Fruit fly (Drosophila melanogaster) whole organism, pupa: Measurements from ENCODE around the gene NELF-B.
A peak's percentile ranks its signal among the peaks of the same experiment; 100 is the strongest.

Experiments used
- CG10348 ChIP-seq: fragments of 200-800 bp; sonication (Bioruptor generic); IDR thresholded peaks from 2 replicates; pipeline ENCODE4 v1.3.6; 2022; ENCODE audit warnings: missing biosample characterization, missing genetic modification characterization
- CG12605 ChIP-seq: fragments of 200-800 bp; sonication (Bioruptor generic); IDR thresholded peaks from 2 replicates; pipeline ENCODE4 v1.3.6; 2022; ENCODE audit warnings: missing biosample characterization, missing genetic modification characterization
- CG13204 ChIP-seq: fragments of 200-800 bp; sonication (Bioruptor generic); optimal IDR thresholded peaks from 2 replicates; lab custom pipeline; 2018; ENCODE audit warnings: missing biosample characterization, mild to moderate bottlenecking, missing genetic modification characterization, moderate library complexity
- CG14655 ChIP-seq: fragments of 200-800 bp; sonication (Bioruptor generic); optimal IDR thresholded peaks from 3 replicates; lab custom pipeline; 2017; ENCODE audit warnings: mild to moderate bottlenecking, missing biosample characterization, missing genetic modification reagents, missing genetic modification characterization
- CG15710 ChIP-seq: fragments of 200-800 bp; sonication (Bioruptor generic); optimal IDR thresholded peaks from 2 replicates; lab custom pipeline; 2018; ENCODE audit warnings: missing biosample characterization, mild to moderate bottlenecking, missing genetic modification characterization, moderate library complexity
- CG17806 ChIP-seq: fragments of 200-800 bp; sonication (Bioruptor generic); optimal IDR thresholded peaks from 2 replicates; lab custom pipeline; 2018; ENCODE audit warnings: missing biosample characterization, mild to moderate bottlenecking, missing genetic modification characterization, moderate library complexity
- CG32121 ChIP-seq: fragments of 200-800 bp; sonication (Bioruptor generic); IDR thresholded peaks from 2 replicates; pipeline ENCODE4 v1.3.6; 2022; ENCODE audit warnings: missing biosample characterization, missing genetic modification characterization
- CG34367 ChIP-seq: fragments of 200-800 bp; sonication (Bioruptor generic); optimal IDR thresholded peaks from 2 replicates; lab custom pipeline; 2018; ENCODE audit warnings: missing biosample characterization, mild to moderate bottlenecking, missing genetic modification characterization
- CG4496 ChIP-seq: fragments of 200-800 bp; sonication (Bioruptor generic); IDR thresholded peaks from 3 replicates; pipeline ENCODE4 v1.3.6; 2022; ENCODE audit warnings: missing biosample characterization, missing genetic modification characterization
- CG8159 ChIP-seq: fragments of 200-800 bp; sonication (Bioruptor generic); optimal IDR thresholded peaks from 3 replicates; lab custom pipeline; 2018; ENCODE audit warnings: missing biosample characterization, mild to moderate bottlenecking, missing genetic modification characterization, moderate library complexity
- CG8301 ChIP-seq: fragments of 200-800 bp; sonication (Bioruptor generic); optimal IDR thresholded peaks from 2 replicates; lab custom pipeline; 2018; ENCODE audit warnings: missing biosample characterization, mild to moderate bottlenecking, missing genetic modification characterization
- CG9948 ChIP-seq: fragments of 200-800 bp; sonication (Bioruptor generic); optimal IDR thresholded peaks from 2 replicates; lab custom pipeline; 2018; ENCODE audit warnings: missing biosample characterization, mild to moderate bottlenecking, missing genetic modification characterization, moderate library complexity
- D1 ChIP-seq: fragments of 200-800 bp; sonication (Bioruptor generic); optimal IDR thresholded peaks from 2 replicates; lab custom pipeline; 2018; ENCODE audit warnings: missing biosample characterization, mild to moderate bottlenecking, missing genetic modification characterization, moderate library complexity
- EcR ChIP-seq: fragments of 200-800 bp; sonication (Bioruptor generic); optimal IDR thresholded peaks from 3 replicates; lab custom pipeline; 2019; ENCODE audit warnings: missing biosample characterization, missing genetic modification characterization, mild to moderate bottlenecking, moderate library complexity, missing genetic modification reagents
- Ets98B ChIP-seq: fragments of 200-800 bp; sonication (Bioruptor generic); IDR thresholded peaks from 2 replicates; pipeline ENCODE4 v1.3.6; 2022; ENCODE audit warnings: missing biosample characterization, missing genetic modification characterization
- Pif1A ChIP-seq: fragments of 200-800 bp; sonication (Bioruptor generic); optimal IDR thresholded peaks from 3 replicates; lab custom pipeline; 2016; ENCODE audit warnings: missing biosample characterization, missing genetic modification characterization
- Pif1B ChIP-seq: fragments of 200-800 bp; sonication (Bioruptor generic); optimal IDR thresholded peaks from 3 replicates; lab custom pipeline; 2016; ENCODE audit warnings: missing biosample characterization, missing genetic modification characterization
- Snoo ChIP-seq: fragments of 200-800 bp; sonication (Bioruptor generic); optimal IDR thresholded peaks from 3 replicates; lab custom pipeline; 2017; ENCODE audit warnings: missing biosample characterization, mild to moderate bottlenecking, missing genetic modification characterization, inconsistent platforms
- fd96Ca ChIP-seq: fragments of 200-800 bp; sonication (Bioruptor generic); IDR thresholded peaks from 3 replicates; pipeline ENCODE4 v1.3.6; 2022; ENCODE audit warnings: missing biosample characterization, missing genetic modification characterization
- gl ChIP-seq: fragments of 200-800 bp; sonication (Bioruptor generic); optimal IDR thresholded peaks from 2 replicates; lab custom pipeline; 2018; ENCODE audit warnings: missing biosample characterization, mild to moderate bottlenecking, missing genetic modification characterization
- rn ChIP-seq: fragments of 200-800 bp; sonication (Bioruptor generic); IDR thresholded peaks from 2 replicates; pipeline ENCODE4 v1.3.6; 2022; ENCODE audit warnings: missing biosample characterization, missing genetic modification characterization

NELF-B gene

DNA sequence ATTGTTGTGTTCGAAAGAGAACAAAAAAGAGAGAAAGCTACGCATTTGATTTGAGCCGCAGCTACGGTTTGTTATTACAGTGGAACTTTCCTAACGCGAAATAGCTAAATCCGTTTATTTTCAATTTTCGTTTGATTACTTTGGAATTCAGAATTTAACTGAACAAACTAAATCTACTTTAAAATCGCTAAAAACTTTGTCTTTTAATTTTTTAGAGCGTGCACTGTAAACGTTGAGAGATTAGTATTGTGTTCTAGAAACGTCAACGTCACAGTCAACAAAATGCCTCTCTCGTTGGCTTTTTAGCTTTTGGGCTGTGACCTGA is 35.5 kb downstream of the NELF-B start:
- TF ChIP-seq CG17806 (peak; percentile 51), D1 (tag; lab: Kevin White, UChicago) (no peak), CG12605 (GFP tag; lab: Robert Waterston, UW) (peak; percentile 74), CG13204 (GFP tag; lab: Kevin White, UChicago) (no peak), fd96Ca (GFP tag; lab: Robert Waterston, UW) (peak; percentile 73), CG8159 (tag; lab: Kevin White, UChicago) (peak; percentile 23), Pif1B (GFP tag; lab: Kevin White, UChicago) (no peak), CG32121 (GFP tag; lab: Robert Waterston, UW) (peak; percentile 86), Snoo (tag; lab: Kevin White, UChicago) (peak; percentile 45), CG9948 (tag; lab: Kevin White, UChicago) (peak; percentile 25), rn (peak; percentile 49; the same call in 1 of the 2 replicates), Pif1A (GFP tag; lab: Kevin White, UChicago) (peak; percentile 48), gl (no peak), CG4496 (GFP tag; lab: Robert Waterston, UW) (peak; percentile 86), CG14655 (peak; percentile 65), CG15710 (peak; percentile 33), CG10348 (GFP tag; lab: Robert Waterston, UW) (no peak), Ets98B (GFP tag; lab: Robert Waterston, UW) (peak; percentile 87), CG8301 (tag; lab: Kevin White, UChicago) (peak; percentile 67), EcR (no peak), CG34367 (tag; lab: Kevin White, UChicago) (peak; percentile 46)

DNA sequence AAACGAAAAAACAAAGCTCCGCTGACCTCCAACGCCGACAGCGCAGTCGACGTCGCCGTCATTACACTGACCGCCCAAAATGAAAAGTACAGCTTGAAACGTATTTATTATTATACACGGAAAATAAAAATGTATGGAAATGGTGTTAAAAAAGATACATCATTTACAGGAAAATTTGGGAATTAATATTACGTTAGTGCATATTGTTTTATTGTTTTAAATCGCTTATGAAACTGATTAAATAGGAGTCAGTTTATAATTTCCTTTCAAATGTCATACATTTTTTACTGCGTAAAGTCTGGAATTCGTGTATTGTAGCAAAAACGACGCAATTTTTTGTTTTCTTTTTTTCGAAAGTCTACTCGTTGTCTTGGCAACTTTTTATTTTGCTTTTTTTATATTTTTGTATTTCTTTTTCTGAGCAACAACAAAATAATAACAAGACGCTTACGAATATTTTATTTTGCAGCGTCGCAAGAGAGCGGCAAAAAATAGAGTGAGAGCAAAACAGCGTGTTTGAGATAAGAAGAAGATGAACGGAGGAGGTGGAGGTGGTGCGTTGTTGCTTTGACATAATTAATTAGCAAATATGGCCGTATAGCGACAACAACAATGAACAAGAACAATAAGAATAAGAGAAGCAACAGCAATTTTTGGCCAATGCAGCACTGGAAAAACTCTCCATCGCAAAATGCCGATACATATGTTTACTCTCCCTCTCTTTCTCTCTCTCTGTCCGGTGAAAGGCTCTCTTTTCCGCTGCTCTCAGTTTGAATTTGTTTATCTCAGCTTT is 36.0 kb downstream of the NELF-B start:
- TF ChIP-seq CG13204 (GFP tag; lab: Kevin White, UChicago) (peak; percentile 85), Snoo (tag; lab: Kevin White, UChicago) (peak; percentile 83), CG15710 (peak; percentile 85), CG4496 (GFP tag; lab: Robert Waterston, UW) (peak; percentile 82; the same call in 2 of the 3 replicates), EcR (peak; percentile 1), gl (peak; percentile 96), rn (no peak), Ets98B (GFP tag; lab: Robert Waterston, UW) (peak; percentile 71; the same call in 1 of the 2 replicates), CG17806 (peak; percentile 82), CG8159 (tag; lab: Kevin White, UChicago) (peak; percentile 90), CG14655 (peak; percentile 80), CG34367 (tag; lab: Kevin White, UChicago) (peak; percentile 88), fd96Ca (GFP tag; lab: Robert Waterston, UW) (no peak; the same call in 2 of the 3 replicates), CG32121 (GFP tag; lab: Robert Waterston, UW) (peak; percentile 79), CG9948 (tag; lab: Kevin White, UChicago) (peak; percentile 85), CG10348 (GFP tag; lab: Robert Waterston, UW) (0 out of 2 replicates have a peak, but pooled peaks have one; percentile 28), Pif1A (GFP tag; lab: Kevin White, UChicago) (peak; percentile 88), CG8301 (tag; lab: Kevin White, UChicago) (peak; percentile 75), CG12605 (GFP tag; lab: Robert Waterston, UW) (peak; percentile 94), D1 (tag; lab: Kevin White, UChicago) (peak; percentile 87), Pif1B (GFP tag; lab: Kevin White, UChicago) (peak; percentile 85)

DNA sequence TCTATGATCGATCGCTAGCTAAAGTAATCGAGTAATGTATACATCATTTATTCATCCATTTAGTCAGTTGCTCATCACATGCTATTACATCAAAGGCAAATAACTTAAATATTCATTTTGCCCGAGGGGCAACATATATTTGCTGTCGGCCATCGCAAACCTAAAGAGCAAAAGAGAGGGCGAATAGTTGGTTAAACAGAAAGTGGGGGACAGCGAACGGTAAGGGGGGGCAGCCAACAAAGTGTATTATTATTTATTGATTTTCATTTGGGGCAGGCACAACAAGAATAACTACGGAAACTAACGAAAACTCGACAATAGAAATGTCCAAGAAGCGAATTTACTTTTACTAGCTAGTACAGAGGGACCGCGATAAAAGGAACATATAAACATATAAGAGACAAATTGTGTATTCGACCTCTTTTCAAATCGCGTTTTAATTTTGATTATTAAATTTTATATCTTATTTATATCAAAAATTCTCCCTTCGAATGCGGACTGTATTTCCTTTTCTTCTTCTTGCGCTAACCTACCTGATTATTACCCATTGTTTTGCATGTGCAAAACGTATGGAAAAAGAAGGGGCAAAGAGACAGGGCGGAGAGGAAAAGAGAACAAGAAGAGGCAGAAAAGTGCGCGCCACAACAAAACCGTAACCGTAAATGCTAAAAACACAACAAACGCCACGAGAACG is 36.8 kb downstream of the NELF-B start:
- TF ChIP-seq rn (no peak), gl (no peak), CG10348 (GFP tag; lab: Robert Waterston, UW) (no peak), CG8301 (tag; lab: Kevin White, UChicago) (no peak), CG9948 (tag; lab: Kevin White, UChicago) (no peak), CG32121 (GFP tag; lab: Robert Waterston, UW) (no peak), Pif1A (GFP tag; lab: Kevin White, UChicago) (no peak), CG15710 (no peak), CG17806 (peak; percentile 5), Ets98B (GFP tag; lab: Robert Waterston, UW) (peak; percentile 68), Pif1B (GFP tag; lab: Kevin White, UChicago) (no peak), CG12605 (GFP tag; lab: Robert Waterston, UW) (peak; percentile 12; the same call in 1 of the 2 replicates), fd96Ca (GFP tag; lab: Robert Waterston, UW) (no peak), CG4496 (GFP tag; lab: Robert Waterston, UW) (peak; percentile 67; the same call in 2 of the 3 replicates), Snoo (tag; lab: Kevin White, UChicago) (no peak)

DNA sequence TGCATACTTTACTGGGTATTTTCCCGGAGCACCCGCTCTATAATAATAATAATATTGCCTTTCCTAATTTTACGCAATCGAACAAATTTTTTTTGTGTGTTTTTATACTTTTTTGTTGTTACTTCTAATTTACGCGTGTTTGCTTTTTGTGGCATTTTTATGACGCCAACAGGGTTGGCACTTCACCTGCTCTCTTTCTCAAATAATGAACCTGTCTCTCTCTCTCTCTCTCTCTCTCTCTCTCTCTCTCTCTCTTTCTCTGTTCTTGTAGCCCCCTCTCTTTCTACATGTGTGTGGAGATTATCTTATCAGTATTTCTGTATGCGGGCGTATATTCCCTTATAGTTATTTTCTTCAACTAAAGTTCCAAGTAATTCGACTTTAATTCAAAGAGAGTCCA is 37.5 kb downstream of the NELF-B start:
- no peak for TF ChIP-seq CG14655
- 0 out of 2 replicates have a peak, but pooled peaks have one; percentile 24 for TF ChIP-seq CG12605 (GFP tag; lab: Robert Waterston, UW)
- no peak for TF ChIP-seq rn
- TF ChIP-seq CG8301 (tag; lab: Kevin White, UChicago) = no peak
- no peak for TF ChIP-seq CG13204 (GFP tag; lab: Kevin White, UChicago)
- TF ChIP-seq CG4496 (GFP tag; lab: Robert Waterston, UW) = 0 out of 3 replicates have a peak, but pooled peaks have one; percentile 29
- TF ChIP-seq fd96Ca (GFP tag; lab: Robert Waterston, UW) = no peak
- TF ChIP-seq Snoo (tag; lab: Kevin White, UChicago) = no peak
- TF ChIP-seq Ets98B (GFP tag; lab: Robert Waterston, UW) = peak; percentile 32; the same call in 1 of the 2 replicates
- TF ChIP-seq CG8159 (tag; lab: Kevin White, UChicago) = no peak
- no peak for TF ChIP-seq D1 (tag; lab: Kevin White, UChicago)
- no peak for TF ChIP-seq CG9948 (tag; lab: Kevin White, UChicago)
